Worm (Caenorhabditis elegans) whole organism, midembryonic: ENCODE measurements around the gene ZK6.6.

Source experiments
- T22C8.4 ChIP-seq: fragments of 200-800 bp; sonication (Bioruptor generic); IDR thresholded peaks from 2 replicates; pipeline ENCODE4 v1.3.6; 2022; ENCODE audit warnings: missing genetic modification characterization, missing compliant biosample characterization
- cog-1 ChIP-seq: sonication (generic microtip); optimal IDR thresholded peaks from 2 replicates; lab custom pipeline; 2016; ENCODE audit warnings: missing genetic modification characterization, missing compliant biosample characterization
- flt-1 ChIP-seq: fragments of 200-800 bp; sonication (Bioruptor generic); IDR thresholded peaks from 2 replicates; pipeline ENCODE4 v1.3.6; 2022; ENCODE audit warnings: missing genetic modification characterization, missing compliant biosample characterization
- klf-2 ChIP-seq: fragments of 200-800 bp; sonication (Bioruptor generic); conservative IDR thresholded peaks from 2 replicates; pipeline ENCODE4 v1.3.6; 2022; ENCODE audit warnings: missing genetic modification reagents, missing genetic modification characterization, missing compliant biosample characterization
- med-1 ChIP-seq: sonication (generic microtip); optimal IDR thresholded peaks from 2 replicates; lab custom pipeline; 2017; ENCODE audit warnings: missing genetic modification characterization, mild to moderate bottlenecking, missing compliant biosample characterization, antibody characterized with exemption, missing genetic modification reagents; ENCODE audit not compliant: insufficient read depth
- ref-1 ChIP-seq: fragments of 200-800 bp; sonication (Bioruptor generic); conservative IDR thresholded peaks from 2 replicates; pipeline ENCODE4 v1.3.6; 2022; ENCODE audit warnings: missing genetic modification reagents, missing genetic modification characterization, missing compliant biosample characterization
- tab-1 ChIP-seq: fragments of 200-800 bp; sonication (Bioruptor generic); IDR thresholded peaks from 2 replicates; pipeline ENCODE4 v1.3.6; 2022; ENCODE audit warnings: missing genetic modification characterization, missing compliant biosample characterization
- ztf-23 ChIP-seq: fragments of 200-800 bp; sonication (Bioruptor generic); IDR thresholded peaks from 2 replicates; pipeline ENCODE4 v1.3.6; 2022; ENCODE audit warnings: missing genetic modification reagents, missing genetic modification characterization, missing compliant biosample characterization
- ztf-29 ChIP-seq: fragments of 200-800 bp; sonication (Bioruptor generic); IDR thresholded peaks from 2 replicates; pipeline ENCODE4 v1.3.6; 2022; ENCODE audit warnings: missing genetic modification reagents, missing genetic modification characterization, missing compliant biosample characterization

Gene ZK6.6

DNA sequence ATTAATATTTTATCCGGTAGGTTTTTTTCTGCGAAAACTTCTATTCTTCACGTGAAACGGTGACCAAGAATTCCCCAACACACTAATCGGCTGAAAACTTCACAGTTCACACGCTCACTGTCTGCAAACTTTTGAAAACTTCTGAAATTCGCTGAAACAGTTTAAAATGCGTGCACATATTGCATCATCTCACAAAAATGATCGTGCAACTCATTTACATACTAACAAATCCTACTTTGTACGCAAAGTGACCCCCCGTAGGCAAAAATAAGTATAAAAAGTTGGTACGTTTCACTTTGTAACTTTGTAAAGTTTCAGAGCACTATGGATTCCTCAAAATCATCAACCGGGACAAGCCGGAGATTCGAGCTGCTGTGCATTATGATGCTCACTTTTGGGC, at the start of gene ZK6.6:
Gene ZK6.6 (plus strand): TSS at position 301 of the 400 bp plus-strand sequence.
- TF ChIP-seq T22C8.4 (no peak), ztf-23 (no peak), flt-1 (no peak), med-1 (GFP tag; lab: Kevin White, UChicago) (no peak), klf-2 (GFP tag; lab: Robert Waterston, UW) (no peak), ref-1 (no peak), tab-1 (GFP tag; lab: Robert Waterston, UW) (no peak), ztf-29 (GFP tag; lab: Robert Waterston, UW) (no peak), cog-1 (no peak)

DNA sequence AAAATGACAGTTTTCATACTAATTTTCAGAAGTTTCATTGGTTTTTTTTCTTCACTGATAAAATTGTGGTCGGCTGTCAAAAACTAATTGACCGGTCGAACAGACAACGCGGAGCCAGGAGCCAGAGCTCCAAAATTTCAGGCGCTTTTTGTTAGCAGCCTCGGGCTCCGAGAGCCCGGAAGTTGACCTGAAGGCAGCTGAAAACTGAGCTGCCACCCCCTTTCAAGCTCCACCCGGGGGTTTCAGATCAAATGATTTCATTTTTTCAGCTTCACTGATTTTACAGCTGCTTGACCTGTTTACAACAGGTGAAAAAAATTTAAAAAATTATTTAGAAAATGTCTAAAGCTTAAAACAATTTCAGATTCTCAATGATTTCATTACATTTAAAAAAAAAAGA, 46.2 kb upstream of the ZK6.6 start:
- no peak for TF ChIP-seq ref-1
- TF ChIP-seq ztf-29 (GFP tag; lab: Robert Waterston, UW) = no peak
- TF ChIP-seq klf-2 (GFP tag; lab: Robert Waterston, UW) = no peak
- no peak for TF ChIP-seq cog-1
- no peak for TF ChIP-seq flt-1
- TF ChIP-seq ztf-23 = no peak

DNA sequence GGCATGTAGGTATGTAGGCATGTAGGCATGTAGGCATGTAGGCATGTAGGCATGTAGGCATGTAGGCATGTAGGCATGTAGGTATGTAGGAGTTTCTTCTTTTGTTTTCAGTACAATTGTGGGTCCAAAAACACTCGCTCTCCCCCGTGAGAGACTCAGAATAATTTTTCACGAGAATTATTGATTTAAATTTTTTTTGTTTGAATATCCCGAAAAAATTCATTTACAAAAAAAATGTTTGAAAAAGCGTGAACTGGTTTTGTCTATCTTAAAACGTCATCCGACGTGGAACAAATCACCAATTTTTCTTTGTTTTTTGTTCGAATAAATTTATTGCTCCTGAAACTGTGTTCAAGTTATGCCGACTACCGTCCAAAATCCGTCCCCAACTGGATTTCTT, 45.4 kb upstream of the ZK6.6 start, which contains the start of gene wago-10:
Gene wago-10 (plus strand): TSS at position 301 of the 400 bp plus-strand sequence.
- TF ChIP-seq ref-1 (no peak), med-1 (GFP tag; lab: Kevin White, UChicago) (no peak), cog-1 (no peak), klf-2 (GFP tag; lab: Robert Waterston, UW) (no peak), tab-1 (GFP tag; lab: Robert Waterston, UW) (no peak), T22C8.4 (no peak)

DNA sequence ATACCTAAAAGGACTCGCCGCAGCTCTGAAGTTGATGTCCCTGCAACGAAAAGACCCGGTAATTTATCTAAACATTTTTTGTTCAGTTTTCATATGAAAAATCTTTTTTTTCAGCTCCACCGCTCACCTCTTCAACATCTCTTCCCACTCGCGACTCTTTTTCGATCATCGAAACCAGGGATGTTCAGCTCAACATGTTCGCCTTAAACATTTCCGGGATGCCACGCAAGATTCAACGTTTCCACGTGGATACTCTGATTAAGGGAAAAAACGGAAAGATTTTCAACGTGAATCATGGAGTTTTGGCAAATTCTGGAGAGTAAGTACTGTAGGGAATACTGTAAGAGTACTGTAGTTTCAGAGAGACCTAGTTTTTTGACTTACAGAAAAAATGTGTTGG, 45.0 kb upstream of the ZK6.6 start:
- TF ChIP-seq klf-2 (GFP tag; lab: Robert Waterston, UW) (no peak), ztf-23 (no peak), tab-1 (GFP tag; lab: Robert Waterston, UW) (no peak), T22C8.4 (no peak), ref-1 (no peak), flt-1 (no peak), ztf-29 (GFP tag; lab: Robert Waterston, UW) (no peak), cog-1 (no peak), med-1 (GFP tag; lab: Kevin White, UChicago) (no peak)

DNA sequence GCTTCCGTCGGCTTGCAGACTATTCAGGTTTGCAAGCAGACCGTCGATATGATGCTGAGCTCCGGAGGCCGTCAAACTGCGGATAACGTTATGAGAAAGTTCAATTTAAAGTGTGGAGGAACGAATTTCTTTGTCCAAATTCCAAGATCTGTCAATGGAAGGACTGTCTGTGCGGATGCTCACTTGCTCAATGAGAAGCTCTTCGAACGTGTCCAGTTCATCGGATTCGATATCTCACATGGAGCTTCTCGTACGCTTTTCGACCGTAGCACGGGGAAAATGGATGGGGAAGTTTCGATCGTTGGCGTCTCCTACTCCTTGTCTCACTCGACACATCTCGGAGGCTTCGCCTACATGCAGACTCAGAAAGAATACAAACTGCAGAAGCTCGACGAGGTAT, 42.5 kb upstream of the ZK6.6 start:
- TF ChIP-seq ref-1 = no peak
- TF ChIP-seq tab-1 (GFP tag; lab: Robert Waterston, UW) = no peak
- TF ChIP-seq ztf-23 = no peak
- TF ChIP-seq flt-1 = no peak
- TF ChIP-seq med-1 (GFP tag; lab: Kevin White, UChicago) = no peak
- TF ChIP-seq cog-1 = no peak
- no peak for TF ChIP-seq klf-2 (GFP tag; lab: Robert Waterston, UW)
- no peak for TF ChIP-seq ztf-29 (GFP tag; lab: Robert Waterston, UW)
- TF ChIP-seq T22C8.4 = no peak

DNA sequence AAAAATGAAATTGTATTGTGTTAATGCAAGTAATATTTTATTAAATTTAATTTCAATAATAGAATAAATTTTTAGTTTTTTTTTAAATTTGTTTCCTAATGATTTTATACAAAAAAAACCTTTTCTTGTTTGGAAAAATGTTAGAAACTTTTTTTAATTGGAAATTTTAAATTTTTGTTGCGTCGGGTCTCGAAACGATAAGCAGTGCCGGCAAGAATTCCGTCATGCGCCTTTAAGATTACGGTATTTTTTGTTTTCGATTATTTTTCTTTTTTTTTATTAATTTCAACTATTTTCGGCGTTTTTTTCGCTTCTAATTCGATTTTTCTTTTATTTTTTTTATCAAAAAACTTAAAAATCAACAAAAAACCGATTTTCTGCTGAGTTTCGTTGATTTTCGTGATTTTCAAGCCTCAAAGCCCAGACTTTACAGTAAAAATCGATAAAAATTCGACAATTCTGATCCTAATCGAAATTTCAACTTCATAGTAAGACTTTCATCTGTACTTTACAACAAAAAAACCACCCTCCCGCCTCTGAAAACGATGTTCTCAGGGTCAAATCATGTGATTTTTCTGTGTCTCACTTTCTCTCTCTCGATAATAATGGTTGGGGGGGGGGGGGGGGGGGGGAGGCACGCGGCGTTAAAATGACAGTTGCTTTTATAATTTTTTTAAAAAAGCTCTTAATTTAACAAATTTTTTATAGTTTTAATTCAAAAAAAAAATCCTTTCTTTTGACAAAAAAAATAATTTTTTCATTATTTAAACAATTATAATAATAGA, 40.7 kb upstream of the ZK6.6 start:
- TF ChIP-seq cog-1 (no peak), T22C8.4 (no peak), tab-1 (GFP tag; lab: Robert Waterston, UW) (no peak), ztf-29 (GFP tag; lab: Robert Waterston, UW) (no peak), med-1 (GFP tag; lab: Kevin White, UChicago) (no peak), ref-1 (no peak), ztf-23 (no peak), klf-2 (GFP tag; lab: Robert Waterston, UW) (no peak), flt-1 (no peak)

DNA sequence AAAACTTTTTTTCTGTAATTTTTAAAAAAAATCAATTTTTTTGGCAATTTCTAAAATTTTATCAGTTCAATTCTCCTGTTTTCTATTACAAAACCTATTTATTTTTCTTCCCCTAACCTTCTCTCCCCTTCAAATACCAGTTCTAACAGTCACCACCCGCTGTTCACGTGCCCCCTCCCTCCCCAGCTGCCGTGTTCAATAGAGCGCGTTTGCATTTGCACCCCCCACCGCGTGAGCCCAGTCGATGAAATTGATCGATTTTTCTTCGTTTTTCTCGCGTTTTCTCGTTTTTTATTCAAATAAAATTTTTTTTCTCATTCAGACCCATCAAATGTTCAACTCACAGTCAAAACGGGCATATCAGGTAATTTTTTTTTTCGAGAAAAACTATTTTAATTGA, 39.4 kb upstream of the ZK6.6 start, which contains the start of gene atg-9:
Gene atg-9 (plus strand): TSS at position 332 of the 400 bp plus-strand sequence.
- TF ChIP-seq T22C8.4 (peak; percentile 58; the same call in 1 of the 2 replicates), ztf-29 (GFP tag; lab: Robert Waterston, UW) (no peak), med-1 (GFP tag; lab: Kevin White, UChicago) (no peak), cog-1 (no peak), flt-1 (0 out of 2 replicates have a peak, but pooled peaks have one; percentile 54)

DNA sequence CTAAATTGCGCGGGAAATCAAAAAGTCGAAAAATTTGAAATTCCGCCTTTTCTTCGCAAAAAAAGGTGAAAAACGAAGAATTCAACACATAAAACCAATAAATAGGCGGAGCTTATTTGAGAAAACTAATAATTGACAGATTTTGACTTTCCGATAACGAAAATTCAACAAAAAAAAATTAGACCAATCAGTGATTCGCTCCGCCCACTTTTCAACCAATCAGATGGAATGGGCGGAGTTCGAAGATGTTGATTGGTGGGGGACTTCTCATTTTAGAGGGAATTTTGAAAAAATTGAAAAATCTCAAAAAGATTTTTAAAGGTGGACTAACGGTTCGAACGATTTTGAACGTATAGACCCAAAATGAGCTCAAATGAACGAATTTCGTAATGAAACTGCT, 37.7 kb upstream of the ZK6.6 start:
- no peak for TF ChIP-seq cog-1

DNA sequence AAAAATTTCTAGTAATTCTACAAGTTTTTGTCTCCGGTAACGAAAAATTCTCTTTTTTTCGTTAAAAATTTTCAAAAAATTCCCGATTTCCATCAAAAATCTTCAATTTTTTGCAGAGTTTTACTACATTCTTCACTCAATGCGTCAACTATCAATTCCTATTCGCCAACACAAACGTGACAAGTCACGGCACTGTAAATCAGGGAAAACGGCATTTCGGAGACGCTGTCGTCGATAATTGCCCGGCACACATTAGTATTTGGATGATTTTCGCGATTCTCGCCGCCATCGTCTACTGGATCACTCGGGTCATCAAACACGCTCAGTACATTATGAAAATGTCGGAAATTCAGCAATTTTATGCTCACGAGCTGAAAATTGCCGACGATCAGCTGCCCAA, 36.7 kb upstream of the ZK6.6 start:
- TF ChIP-seq ref-1 = no peak
- no peak for TF ChIP-seq T22C8.4
- TF ChIP-seq cog-1 = no peak
- no peak for TF ChIP-seq med-1 (GFP tag; lab: Kevin White, UChicago)
- no peak for TF ChIP-seq ztf-29 (GFP tag; lab: Robert Waterston, UW)
- no peak for TF ChIP-seq flt-1
- no peak for TF ChIP-seq tab-1 (GFP tag; lab: Robert Waterston, UW)
- TF ChIP-seq ztf-23 = no peak
- no peak for TF ChIP-seq klf-2 (GFP tag; lab: Robert Waterston, UW)

DNA sequence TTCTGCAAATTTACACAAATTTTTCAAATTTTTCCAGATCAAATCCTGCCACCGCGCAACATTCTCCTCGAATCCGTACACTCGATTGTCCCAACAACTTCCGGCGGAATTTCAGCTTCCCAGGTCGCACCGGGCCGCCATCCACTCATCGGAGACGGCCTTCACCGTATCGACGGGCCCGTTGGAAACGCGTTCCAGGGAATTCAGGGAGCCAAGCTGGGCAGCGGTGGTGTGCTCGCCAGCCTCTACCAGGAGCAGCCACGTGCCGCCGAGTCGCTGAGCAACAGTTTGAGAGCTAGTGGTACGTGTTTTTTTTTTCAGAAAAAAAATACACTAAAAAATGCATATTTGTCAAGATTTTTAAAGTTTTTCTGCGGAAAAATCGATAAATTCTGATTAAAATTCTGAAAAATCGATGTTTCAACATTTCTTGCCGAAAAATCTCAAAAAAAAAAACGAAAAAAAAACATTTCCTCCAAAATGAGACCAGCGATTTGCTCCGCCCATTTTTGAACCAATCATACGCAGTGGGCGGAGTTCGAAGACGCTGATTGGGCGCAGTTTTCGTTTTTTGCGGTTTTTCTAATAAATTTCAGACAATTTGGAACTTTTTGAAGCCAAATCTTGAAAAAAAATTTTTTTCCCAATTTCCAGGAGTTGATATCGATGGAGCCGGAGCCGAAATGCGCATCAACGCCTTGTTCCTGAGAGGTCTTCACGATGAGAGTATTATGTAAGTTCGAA, 31.4 kb upstream of the ZK6.6 start:
- TF ChIP-seq T22C8.4 (no peak), ref-1 (no peak), tab-1 (GFP tag; lab: Robert Waterston, UW) (no peak), med-1 (GFP tag; lab: Kevin White, UChicago) (no peak), ztf-23 (no peak), ztf-29 (GFP tag; lab: Robert Waterston, UW) (no peak), klf-2 (GFP tag; lab: Robert Waterston, UW) (no peak)
